Fruit fly (Drosophila melanogaster) whole organism, prepupa: Measurements from ENCODE around the gene mRpL40.

Source experiments
- Blimp-1 ChIP-seq: fragments of 200-800 bp; sonication (Bioruptor generic); optimal IDR thresholded peaks from 3 replicates; lab custom pipeline; 2017; ENCODE audit warnings: missing biosample characterization, missing genetic modification characterization, mild to moderate bottlenecking, moderate library complexity, missing genetic modification reagents
- CG10631 ChIP-seq: fragments of 200-800 bp; sonication (Bioruptor generic); optimal IDR thresholded peaks from 2 replicates; lab custom pipeline; 2016; ENCODE audit warnings: missing biosample characterization, missing genetic modification characterization
- CG10669 ChIP-seq: fragments of 200-800 bp; sonication (Bioruptor generic); optimal IDR thresholded peaks from 3 replicates; lab custom pipeline; 2018; ENCODE audit warnings: missing biosample characterization, mild to moderate bottlenecking, missing genetic modification characterization, moderate library complexity
- CG11762 ChIP-seq: fragments of 200-800 bp; sonication (Bioruptor generic); optimal IDR thresholded peaks from 3 replicates; lab custom pipeline; 2016; ENCODE audit warnings: missing biosample characterization, missing genetic modification characterization; ENCODE audit not compliant: insufficient read depth
- CG1621 ChIP-seq: fragments of 200-800 bp; sonication (Bioruptor generic); optimal IDR thresholded peaks from 3 replicates; lab custom pipeline; 2018; ENCODE audit warnings: missing biosample characterization, mild to moderate bottlenecking, missing genetic modification characterization
- CG16779 ChIP-seq: fragments of 200-800 bp; sonication (Bioruptor generic); optimal IDR thresholded peaks from 3 replicates; lab custom pipeline; 2017; ENCODE audit warnings: missing biosample characterization, mild to moderate bottlenecking, missing genetic modification characterization
- CG3032 ChIP-seq: fragments of 200-800 bp; optimal IDR thresholded peaks from 2 replicates; lab custom pipeline; 2019; ENCODE audit warnings: missing biosample characterization, mild to moderate bottlenecking, missing genetic modification characterization, moderate library complexity
- CG31627 ChIP-seq: fragments of 200-800 bp; sonication (Bioruptor generic); optimal IDR thresholded peaks from 3 replicates; lab custom pipeline; 2016; ENCODE audit warnings: missing biosample characterization, missing genetic modification characterization
- CG32006 ChIP-seq: fragments of 200-800 bp; sonication (Bioruptor generic); optimal IDR thresholded peaks from 3 replicates; lab custom pipeline; 2017; ENCODE audit warnings: missing biosample characterization, mild to moderate bottlenecking, missing genetic modification characterization
- CG34406 ChIP-seq: fragments of 200-800 bp; sonication (Bioruptor generic); optimal IDR thresholded peaks from 3 replicates; lab custom pipeline; 2016; ENCODE audit warnings: missing biosample characterization, missing genetic modification characterization
- CG3919 ChIP-seq: fragments of 200-800 bp; sonication (Bioruptor generic); optimal IDR thresholded peaks from 3 replicates; lab custom pipeline; 2016; ENCODE audit warnings: missing biosample characterization, missing genetic modification characterization
- CG6276 ChIP-seq: fragments of 200-800 bp; sonication (Bioruptor generic); optimal IDR thresholded peaks from 2 replicates; lab custom pipeline; 2017; ENCODE audit warnings: missing biosample characterization, mild to moderate bottlenecking, missing genetic modification characterization
- CG6792 ChIP-seq: fragments of 200-800 bp; sonication (Bioruptor generic); optimal IDR thresholded peaks from 3 replicates; lab custom pipeline; 2016; ENCODE audit warnings: missing biosample characterization, missing genetic modification characterization
- CG6854 ChIP-seq: fragments of 200-800 bp; sonication (Bioruptor generic); optimal IDR thresholded peaks from 2 replicates; lab custom pipeline; 2017; ENCODE audit warnings: missing biosample characterization, mild to moderate bottlenecking, missing genetic modification characterization
- CG7368 ChIP-seq: fragments of 200-800 bp; sonication (Bioruptor generic); optimal IDR thresholded peaks from 3 replicates; lab custom pipeline; 2016; ENCODE audit warnings: missing biosample characterization, missing genetic modification characterization
- CG8119 ChIP-seq: fragments of 200-800 bp; sonication (Bioruptor generic); IDR thresholded peaks from 3 replicates; pipeline ENCODE4 v1.3.6; 2022; ENCODE audit warnings: missing biosample characterization, missing genetic modification characterization
- CG8319 ChIP-seq: fragments of 200-800 bp; sonication (Bioruptor generic); optimal IDR thresholded peaks from 3 replicates; lab custom pipeline; 2016; ENCODE audit warnings: missing biosample characterization, missing genetic modification characterization
- CG8632 ChIP-seq: fragments of 200-800 bp; sonication (Bioruptor generic); optimal IDR thresholded peaks from 3 replicates; lab custom pipeline; 2016; ENCODE audit warnings: missing biosample characterization, missing genetic modification characterization
- CG9139 ChIP-seq: fragments of 200-800 bp; sonication (Bioruptor generic); optimal IDR thresholded peaks from 3 replicates; lab custom pipeline; 2017; ENCODE audit warnings: missing biosample characterization, mild to moderate bottlenecking, missing genetic modification characterization
- Eip75B ChIP-seq: fragments of 200-800 bp; sonication (Bioruptor generic); optimal IDR thresholded peaks from 3 replicates; lab custom pipeline; 2016; ENCODE audit warnings: missing biosample characterization, missing genetic modification characterization
- Eip78C ChIP-seq: fragments of 200-800 bp; sonication (Bioruptor generic); peaks from one replicate; lab custom pipeline; 2016; ENCODE audit warnings: missing biosample characterization, missing genetic modification characterization
- Eip93F ChIP-seq: fragments of 200-800 bp; sonication (Bioruptor generic); optimal IDR thresholded peaks from 2 replicates; lab custom pipeline; 2016; ENCODE audit warnings: missing biosample characterization, mild to moderate bottlenecking, missing genetic modification characterization
- Ets21C ChIP-seq: fragments of 200-800 bp; sonication (Bioruptor generic); optimal IDR thresholded peaks from 3 replicates; lab custom pipeline; 2016; ENCODE audit warnings: missing biosample characterization, missing genetic modification characterization
- Ets96B ChIP-seq: fragments of 200-800 bp; optimal IDR thresholded peaks from 2 replicates; lab custom pipeline; 2019; ENCODE audit warnings: missing biosample characterization, mild to moderate bottlenecking, missing genetic modification characterization, moderate library complexity
- Gug ChIP-seq: fragments of 200-800 bp; sonication (Bioruptor generic); IDR thresholded peaks from 2 replicates; pipeline ENCODE4 v1.3.6; 2022; ENCODE audit warnings: missing biosample characterization, missing genetic modification characterization
- Hr38 ChIP-seq: sonication (Bioruptor generic); optimal IDR thresholded peaks from 2 replicates; lab custom pipeline; 2016; ENCODE audit warnings: missing biosample characterization, missing genetic modification characterization
- Hr39 ChIP-seq: fragments of 200-800 bp; sonication (Bioruptor generic); optimal IDR thresholded peaks from 2 replicates; lab custom pipeline; 2016; ENCODE audit warnings: missing biosample characterization, missing genetic modification characterization
- Hr4 ChIP-seq: fragments of 200-800 bp; sonication (Bioruptor generic); optimal IDR thresholded peaks from 3 replicates; lab custom pipeline; 2016; ENCODE audit warnings: missing biosample characterization, missing genetic modification characterization
- Sox102F ChIP-seq: fragments of 200-800 bp; sonication (Bioruptor generic); optimal IDR thresholded peaks from 2 replicates; lab custom pipeline; 2016; ENCODE audit warnings: missing biosample characterization, mild to moderate bottlenecking, missing genetic modification characterization
- acj6 ChIP-seq: fragments of 200-800 bp; sonication (Bioruptor generic); optimal IDR thresholded peaks from 3 replicates; lab custom pipeline; 2016; ENCODE audit warnings: missing biosample characterization, missing genetic modification characterization
- cyc ChIP-seq: fragments of 200-800 bp; sonication (Bioruptor generic); optimal IDR thresholded peaks from 3 replicates; lab custom pipeline; 2016; ENCODE audit warnings: missing biosample characterization, missing genetic modification characterization
- dac ChIP-seq: fragments of 200-800 bp; sonication (Bioruptor generic); optimal IDR thresholded peaks from 2 replicates; lab custom pipeline; 2017; ENCODE audit warnings: missing biosample characterization, mild to moderate bottlenecking, missing genetic modification characterization
- dsx ChIP-seq: fragments of 200-800 bp; optimal IDR thresholded peaks from 3 replicates; lab custom pipeline; 2019; ENCODE audit warnings: missing biosample characterization, mild to moderate bottlenecking, missing genetic modification characterization, moderate library complexity; ENCODE audit not compliant: poor library complexity, severe bottlenecking
- eg ChIP-seq: fragments of 200-800 bp; sonication (Bioruptor generic); IDR thresholded peaks from 3 replicates; pipeline ENCODE4 v1.3.6; 2022; ENCODE audit warnings: missing biosample characterization, missing genetic modification characterization
- esn ChIP-seq: fragments of 200-800 bp; sonication (Bioruptor generic); optimal IDR thresholded peaks from 2 replicates; lab custom pipeline; 2016; ENCODE audit warnings: missing biosample characterization, mild to moderate bottlenecking, missing genetic modification characterization, moderate library complexity
- fd59A ChIP-seq: fragments of 200-800 bp; sonication (Bioruptor generic); optimal IDR thresholded peaks from 2 replicates; lab custom pipeline; 2017; ENCODE audit warnings: missing biosample characterization, mild to moderate bottlenecking, missing genetic modification characterization, missing genetic modification reagents
- fd85E ChIP-seq: fragments of 200-800 bp; sonication (Bioruptor generic); optimal IDR thresholded peaks from 3 replicates; lab custom pipeline; 2016; ENCODE audit warnings: missing biosample characterization, missing genetic modification characterization
- pdm3 ChIP-seq: fragments of 200-800 bp; sonication (Bioruptor generic); optimal IDR thresholded peaks from 3 replicates; lab custom pipeline; 2016; ENCODE audit warnings: missing biosample characterization, missing genetic modification characterization
- spab ChIP-seq: fragments of 200-800 bp; sonication (Bioruptor generic); optimal IDR thresholded peaks from 2 replicates; lab custom pipeline; 2017; ENCODE audit warnings: missing biosample characterization, mild to moderate bottlenecking, missing genetic modification characterization, missing genetic modification reagents
- ss ChIP-seq, 2 experiments: fragments of 200-800 bp; sonication (Bioruptor generic); optimal IDR thresholded peaks; 2 replicates in 1 of 2; 3 replicates in 1 of 2; lab custom pipeline; 2017 to 2018; ENCODE audit warnings: mild to moderate bottlenecking in 2 of 2, missing biosample characterization in 2 of 2, missing genetic modification characterization in 2 of 2, moderate library complexity in 1 of 2
- svp ChIP-seq: fragments of 200-800 bp; sonication (Bioruptor generic); peaks from one replicate; lab custom pipeline; 2016; ENCODE audit warnings: missing biosample characterization, missing genetic modification characterization

The mRpL40 gene

dm6 chr3R:11421643-11422122 is 14.0 kb downstream of the mRpL40 start, which contains the start of the genes ninaG and Sptz (continued):
- TF ChIP-seq CG6792 (GFP tag; lab: Kevin White, UChicago) = peak; percentile 91
- no peak for TF ChIP-seq ss (GFP tag; optimal IDR thresholded peaks at IDR 0.05; lab: Kevin White, UChicago)
- TF ChIP-seq CG7368 (GFP tag; lab: Kevin White, UChicago) = no peak
- TF ChIP-seq fd85E (GFP tag; lab: Kevin White, UChicago) = no peak
- TF ChIP-seq CG10669 (GFP tag; lab: Kevin White, UChicago) = no peak
- peak; percentile 91 for TF ChIP-seq Eip75B (GFP tag; lab: Kevin White, UChicago)
- peak; percentile 92 for TF ChIP-seq eg
- TF ChIP-seq Ets96B (tag; lab: Kevin White, UChicago) = peak; percentile 88
- peak; percentile 98 for TF ChIP-seq svp (GFP tag; lab: Kevin White, UChicago)
- TF ChIP-seq CG32006 (GFP tag; lab: Kevin White, UChicago) = peak; percentile 93
- TF ChIP-seq esn = peak; percentile 95
- peak; percentile 76 for TF ChIP-seq Eip93F (GFP tag; lab: Kevin White, UChicago)
- TF ChIP-seq CG8632 (GFP tag; lab: Kevin White, UChicago) = peak; percentile 85
- TF ChIP-seq CG8119 (GFP tag; lab: Robert Waterston, UW) = peak; percentile 88
- TF ChIP-seq dsx (GFP tag; lab: Kevin White, UChicago) = no peak
- peak; percentile 97 for TF ChIP-seq cyc
- no peak for TF ChIP-seq spab (GFP tag; lab: Kevin White, UChicago)
- peak; percentile 94 for TF ChIP-seq Gug
- peak; percentile 69 for TF ChIP-seq CG6854
- TF ChIP-seq Blimp-1 (GFP tag; lab: Kevin White, UChicago) = peak; percentile 76
- TF ChIP-seq CG9139 = no peak
- peak; percentile 88 for TF ChIP-seq Sox102F (GFP tag; lab: Kevin White, UChicago)
- peak; percentile 50 for TF ChIP-seq Hr38 (GFP tag; lab: Kevin White, UChicago)
- peak; percentile 96 for TF ChIP-seq Ets21C (GFP tag; lab: Kevin White, UChicago)
- TF ChIP-seq CG3919 (GFP tag; lab: Kevin White, UChicago) = peak; percentile 93
- peak; percentile 89 for TF ChIP-seq CG8319 (GFP tag; lab: Kevin White, UChicago)
- peak; percentile 97 for TF ChIP-seq Hr39
- peak; percentile 96 for TF ChIP-seq acj6 (GFP tag; lab: Kevin White, UChicago)
- TF ChIP-seq CG3032 (tag; lab: Kevin White, UChicago) = peak; percentile 89
- TF ChIP-seq CG16779 = peak; percentile 65
- peak; percentile 94 for TF ChIP-seq CG10631 (GFP tag; lab: Kevin White, UChicago)
- TF ChIP-seq, all 60 proteins: peak for 46

- TF ChIP-seq CG34406 (GFP tag; lab: Kevin White, UChicago) (no peak), dac (GFP tag; lab: Kevin White, UChicago) (no peak), CG8119 (GFP tag; lab: Robert Waterston, UW) (no peak), fd59A (no peak), dsx (GFP tag; lab: Kevin White, UChicago) (no peak), ss (GFP tag; optimal IDR thresholded peaks at IDR 0.05; lab: Kevin White, UChicago) (no peak), acj6 (GFP tag; lab: Kevin White, UChicago) (no peak), Eip78C (GFP tag; lab: Kevin White, UChicago) (no peak), CG10631 (GFP tag; lab: Kevin White, UChicago) (no peak), CG31627 (GFP tag; lab: Kevin White, UChicago) (no peak), Gug (no peak), CG1621 (tag; lab: Kevin White, UChicago) (no peak), CG6276 (GFP tag; lab: Kevin White, UChicago) (no peak), Eip75B (GFP tag; lab: Kevin White, UChicago) (no peak), Sox102F (GFP tag; lab: Kevin White, UChicago) (no peak), Hr4 (GFP tag; lab: Kevin White, UChicago) (no peak), pdm3 (GFP tag; lab: Kevin White, UChicago) (no peak), CG11762 (GFP tag; lab: Kevin White, UChicago) (no peak), esn (no peak), spab (GFP tag; lab: Kevin White, UChicago) (no peak)
Measured at dm6 chr3R:11429814-11430213, 22.1 kb downstream of the mRpL40 start, which contains the start of gene Dtd. Dtd (plus strand) TSS chr3R:11430061.
